Worm (Caenorhabditis elegans) whole organism, L2 larva: ENCODE results near the gene tag-124.

Experiments used
- elt-3 ChIP-seq: sonication (generic microtip); optimal IDR thresholded peaks from 2 replicates; lab custom pipeline; 2017; ENCODE audit warnings: missing biosample characterization, missing genetic modification characterization
- mdl-1 ChIP-seq, 2 experiments: fragments of 150-350 bp in 1 of 2; sonication (generic microtip) in 1 of 2; optimal IDR thresholded peaks; 2 replicates each; lab custom pipeline; 2017; ENCODE audit warnings: missing biosample characterization in 2 of 2, missing genetic modification characterization in 2 of 2
- snpc-4 ChIP-seq: fragments of 150-350 bp; optimal IDR thresholded peaks from 2 replicates; lab custom pipeline; 2014; ENCODE audit warnings: missing biosample characterization, missing genetic modification characterization

DNA sequence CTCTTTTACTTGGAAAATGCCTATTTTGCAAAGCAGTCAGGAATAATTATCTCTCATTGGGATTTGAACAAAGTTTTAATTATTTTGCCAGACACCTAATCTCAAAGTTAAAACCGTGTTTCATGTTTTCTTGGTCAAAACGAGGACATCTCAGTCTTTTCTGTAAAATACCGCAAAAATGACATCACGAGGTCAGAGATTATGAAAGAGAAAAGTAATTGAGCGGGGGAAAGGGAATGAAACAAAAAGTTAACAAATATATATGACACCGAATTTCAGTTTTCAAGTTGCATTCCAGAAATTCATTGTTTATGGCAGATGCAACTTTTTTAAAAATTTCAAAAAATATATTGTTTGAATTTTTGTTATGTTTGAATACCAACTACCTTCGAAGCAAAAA is 11.5 kb downstream of the tag-124 start:
- TF ChIP-seq snpc-4 (tag; lab: Kevin White, UChicago) (no peak), elt-3 (no peak), mdl-1 (tag; optimal IDR thresholded peaks at IDR 0.05; lab: Kevin White, UChicago) (no peak)
